Fruit fly (Drosophila melanogaster) whole organism, adult: ENCODE results near the gene CG13994.
A peak's percentile ranks its signal among the peaks of the same experiment; 100 is the strongest.

ENCODE experiments used
- CG11617 ChIP-seq: fragments of 200-800 bp; sonication (Bioruptor generic); optimal IDR thresholded peaks from 2 replicates; lab custom pipeline; 2017; ENCODE audit warnings: mild to moderate bottlenecking, missing biosample characterization, missing genetic modification reagents, missing genetic modification characterization
- CG12768 ChIP-seq: fragments of 200-800 bp; sonication (Bioruptor generic); optimal IDR thresholded peaks from 2 replicates; lab custom pipeline; 2017; ENCODE audit warnings: missing biosample characterization, missing genetic modification characterization, mild to moderate bottlenecking, moderate library complexity, missing genetic modification reagents
- CG14711 ChIP-seq: fragments of 200-800 bp; sonication (Bioruptor generic); optimal IDR thresholded peaks from 2 replicates; lab custom pipeline; 2018; ENCODE audit warnings: missing biosample characterization, mild to moderate bottlenecking, missing genetic modification characterization, moderate library complexity
- CG1620 ChIP-seq: fragments of 200-800 bp; sonication (Bioruptor generic); optimal IDR thresholded peaks from 2 replicates; lab custom pipeline; 2016; ENCODE audit warnings: missing biosample characterization, missing genetic modification characterization
- CG33017 ChIP-seq: fragments of 200-800 bp; sonication (Bioruptor generic); optimal IDR thresholded peaks from 2 replicates; lab custom pipeline; 2018; ENCODE audit warnings: missing biosample characterization, mild to moderate bottlenecking, missing genetic modification characterization, moderate library complexity
- CG5204 ChIP-seq: fragments of 200-800 bp; sonication (Bioruptor generic); optimal IDR thresholded peaks from 2 replicates; lab custom pipeline; 2016; ENCODE audit warnings: missing biosample characterization, missing genetic modification characterization
- CG7045 ChIP-seq: fragments of 200-800 bp; sonication (Bioruptor generic); optimal IDR thresholded peaks from 2 replicates; lab custom pipeline; 2017; ENCODE audit warnings: missing biosample characterization, mild to moderate bottlenecking, missing genetic modification characterization
- CG7101 ChIP-seq: fragments of 200-800 bp; sonication (Bioruptor generic); optimal IDR thresholded peaks from 2 replicates; lab custom pipeline; 2018; ENCODE audit warnings: missing biosample characterization, mild to moderate bottlenecking, missing genetic modification characterization, moderate library complexity
- Clk ChIP-seq: fragments of 200-800 bp; sonication (Bioruptor generic); optimal IDR thresholded peaks from 2 replicates; lab custom pipeline; 2017; ENCODE audit warnings: missing biosample characterization, missing genetic modification characterization
- Crg-1 ChIP-seq: fragments of 200-800 bp; sonication (Bioruptor generic); optimal IDR thresholded peaks from 2 replicates; lab custom pipeline; 2016; ENCODE audit warnings: missing biosample characterization, missing genetic modification characterization
- Hr96 ChIP-seq: fragments of 200-800 bp; sonication (Bioruptor generic); optimal IDR thresholded peaks from 2 replicates; lab custom pipeline; 2016; ENCODE audit warnings: missing biosample characterization, missing genetic modification characterization
- Mnt ChIP-seq: fragments of 200-800 bp; sonication (Bioruptor generic); optimal IDR thresholded peaks from 2 replicates; lab custom pipeline; 2016; ENCODE audit warnings: missing biosample characterization, mild to moderate bottlenecking, missing genetic modification characterization
- bab1 ChIP-seq: fragments of 200-800 bp; sonication (Bioruptor generic); optimal IDR thresholded peaks from 3 replicates; lab custom pipeline; 2019; ENCODE audit warnings: missing biosample characterization, mild to moderate bottlenecking, missing genetic modification characterization, moderate library complexity
- cic ChIP-seq: fragments of 200-800 bp; sonication (Bioruptor generic); optimal IDR thresholded peaks from 2 replicates; lab custom pipeline; 2017; ENCODE audit warnings: missing biosample characterization, mild to moderate bottlenecking, missing genetic modification characterization, moderate library complexity
- cnc ChIP-seq, 2 experiments: fragments of >200 bp; optimal IDR thresholded peaks; 2 replicates each; lab custom pipeline; 2017
- kay ChIP-seq: fragments of 200-800 bp; sonication (Bioruptor generic); peaks from one replicate; lab custom pipeline; 2016; ENCODE audit warnings: missing biosample characterization, missing genetic modification characterization, borderline replicate concordance
- ovo ChIP-seq: fragments of 200-800 bp; sonication (Bioruptor generic); optimal IDR thresholded peaks from 2 replicates; lab custom pipeline; 2016; ENCODE audit warnings: missing biosample characterization, missing genetic modification characterization
- pad ChIP-seq: fragments of 200-800 bp; sonication (Bioruptor generic); optimal IDR thresholded peaks from 3 replicates; lab custom pipeline; 2017; ENCODE audit warnings: missing biosample characterization, missing genetic modification characterization, mild to moderate bottlenecking, moderate library complexity, missing genetic modification reagents
- tj ChIP-seq: fragments of 200-800 bp; sonication (Bioruptor generic); optimal IDR thresholded peaks from 3 replicates; lab custom pipeline; 2017; ENCODE audit warnings: missing biosample characterization, mild to moderate bottlenecking, missing genetic modification characterization, moderate library complexity
- toe ChIP-seq: fragments of 200-800 bp; sonication (Bioruptor generic); optimal IDR thresholded peaks from 2 replicates; lab custom pipeline; 2016; ENCODE audit warnings: missing biosample characterization, missing genetic modification characterization

The CG13994 gene

dm6 chr2L:6045484-6045883 lies 17.3 kb upstream of the CG13994 start:
- no peak for TF ChIP-seq Clk (GFP tag; lab: Kevin White, UChicago)
- TF ChIP-seq CG5204 (GFP tag; lab: Kevin White, UChicago) = no peak
- TF ChIP-seq ovo (GFP tag; lab: Kevin White, UChicago) = no peak
- no peak for TF ChIP-seq Hr96 (GFP tag; lab: Kevin White, UChicago)
- no peak for TF ChIP-seq pad
- TF ChIP-seq tj = no peak
- TF ChIP-seq CG33017 (tag; lab: Kevin White, UChicago) = no peak
- TF ChIP-seq toe = no peak
- TF ChIP-seq CG1620 (GFP tag; lab: Kevin White, UChicago) = no peak
- TF ChIP-seq CG14711 = no peak
- TF ChIP-seq bab1 = no peak
- no peak for TF ChIP-seq CG7045 (GFP tag; lab: Kevin White, UChicago)

- TF ChIP-seq cic (GFP tag; lab: Kevin White, UChicago) (peak; percentile 69), CG12768 (GFP tag; lab: Kevin White, UChicago) (peak; percentile 62), CG33017 (tag; lab: Kevin White, UChicago) (peak; percentile 76), pad (peak; percentile 100), CG14711 (peak; percentile 75), CG7045 (GFP tag; lab: Kevin White, UChicago) (peak; percentile 38), bab1 (peak; percentile 62), Hr96 (GFP tag; lab: Kevin White, UChicago) (peak; percentile 72), Clk (GFP tag; lab: Kevin White, UChicago) (peak; percentile 12), CG1620 (GFP tag; lab: Kevin White, UChicago) (peak; percentile 69), tj (peak; percentile 97), cnc (optimal IDR thresholded peaks at IDR 0.05; lab: Kevin White, UChicago) (no peak), Crg-1 (GFP tag; lab: Kevin White, UChicago) (peak; percentile 89), CG5204 (GFP tag; lab: Kevin White, UChicago) (no peak), CG11617 (GFP tag; lab: Kevin White, UChicago) (peak; percentile 73), toe (no peak), kay (GFP tag; lab: Kevin White, UChicago) (no peak), ovo (GFP tag; lab: Kevin White, UChicago) (no peak), Mnt (GFP tag; lab: Kevin White, UChicago) (peak; percentile 85), CG7101 (tag; lab: Kevin White, UChicago) (peak; percentile 85)
Observed at dm6 chr2L:6045972-6046718, 16.6 kb upstream of the CG13994 start, which contains the start of gene Pfas. Pfas (minus strand) TSS chr2L:6046050.

dm6 chr2L:6046865-6047264 lies 15.9 kb upstream of the CG13994 start:
- TF ChIP-seq CG7045 (GFP tag; lab: Kevin White, UChicago) = no peak
- no peak for TF ChIP-seq Clk (GFP tag; lab: Kevin White, UChicago)
- TF ChIP-seq ovo (GFP tag; lab: Kevin White, UChicago) = no peak

DNA sequence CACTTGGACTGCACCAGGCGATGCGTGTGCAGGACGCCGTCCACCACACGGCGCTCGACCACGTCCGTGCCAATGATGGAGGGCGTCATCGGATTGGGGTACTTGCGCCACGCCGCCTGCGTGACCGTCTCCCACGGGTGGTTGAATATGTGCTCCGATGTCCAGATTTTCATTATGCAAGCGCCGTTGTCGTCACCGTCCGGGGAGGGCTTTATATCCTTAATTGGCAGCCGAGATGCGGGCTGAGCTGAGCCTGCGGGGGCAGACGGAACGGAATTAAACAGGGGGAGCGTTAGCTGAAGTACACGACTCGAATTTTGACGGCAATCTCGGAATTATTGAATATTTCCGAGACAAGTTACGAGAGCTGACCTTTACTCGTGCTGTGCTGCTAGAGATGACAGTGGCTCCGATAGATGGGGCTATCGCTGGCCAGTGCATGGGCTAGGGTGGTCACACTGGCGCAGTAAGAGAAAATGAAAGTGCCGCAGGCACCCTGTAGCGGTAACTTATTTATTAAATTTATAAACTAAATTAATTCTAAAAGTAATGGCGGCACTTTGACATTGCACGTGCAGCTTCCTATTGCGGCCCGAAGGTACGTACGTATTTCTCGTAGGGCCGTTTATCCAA lies 15.1 kb upstream of the CG13994 start, which contains the start of gene IPIP:
IPIP (plus strand) TSS at position 475 of the 633 bp plus-strand sequence.
- TF ChIP-seq cnc (optimal IDR thresholded peaks at IDR 0.05; lab: Kevin White, UChicago) (no peak), Mnt (GFP tag; lab: Kevin White, UChicago) (peak; percentile 91), cic (GFP tag; lab: Kevin White, UChicago) (peak; percentile 2), CG33017 (tag; lab: Kevin White, UChicago) (no peak), Clk (GFP tag; lab: Kevin White, UChicago) (no peak), ovo (GFP tag; lab: Kevin White, UChicago) (peak; percentile 43), CG7045 (GFP tag; lab: Kevin White, UChicago) (no peak), CG7101 (tag; lab: Kevin White, UChicago) (peak; percentile 54), CG1620 (GFP tag; lab: Kevin White, UChicago) (peak; percentile 17), Hr96 (GFP tag; lab: Kevin White, UChicago) (peak; percentile 3), CG14711 (peak; percentile 20), Crg-1 (GFP tag; lab: Kevin White, UChicago) (no peak), CG5204 (GFP tag; lab: Kevin White, UChicago) (no peak), toe (no peak), CG11617 (GFP tag; lab: Kevin White, UChicago) (peak; percentile 35), pad (peak; percentile 44), CG12768 (GFP tag; lab: Kevin White, UChicago) (peak; percentile 32), kay (GFP tag; lab: Kevin White, UChicago) (no peak), bab1 (peak; percentile 72), tj (peak; percentile 25)

- peak; percentile 84 for TF ChIP-seq tj
- TF ChIP-seq Mnt (GFP tag; lab: Kevin White, UChicago) = no peak
Observed at dm6 chr2L:6048542-6048941, 14.2 kb upstream of the CG13994 start, which contains the start of the genes CG34179 and slmo. CG34179 (minus strand) TSS chr2L:6048706. slmo (minus strand) TSS chr2L:6048706.

- TF ChIP-seq CG14711 = no peak
- no peak for TF ChIP-seq CG5204 (GFP tag; lab: Kevin White, UChicago)
- peak; percentile 24 for TF ChIP-seq bab1
- no peak for TF ChIP-seq Mnt (GFP tag; lab: Kevin White, UChicago)
Observed at dm6 chr2L:6050575-6050974, 12.2 kb upstream of the CG13994 start, which contains the start of gene CG9135. CG9135 (plus strand) TSS chr2L:6050800.
